Worm (Caenorhabditis elegans) whole organism, L2 larva: ENCODE results near the gene lin-14.

Source experiments
- C34F6.9 ChIP-seq: fragments of 150-350 bp; optimal IDR thresholded peaks from 2 replicates; lab custom pipeline; 2014; ENCODE audit warnings: missing biosample characterization, missing genetic modification characterization
- F13H6.1 ChIP-seq: sonication (generic microtip); optimal IDR thresholded peaks from 2 replicates; lab custom pipeline; 2016; ENCODE audit warnings: missing genetic modification characterization, missing compliant biosample characterization
- Y55F3AM.14 ChIP-seq: fragments of 200-800 bp; sonication (Bioruptor generic); optimal IDR thresholded peaks from 2 replicates; lab custom pipeline; 2018; ENCODE audit warnings: mild to moderate bottlenecking, missing genetic modification characterization, missing compliant biosample characterization
- ZK546.5 ChIP-seq: sonication (generic microtip); optimal IDR thresholded peaks from 2 replicates; lab custom pipeline; 2017; ENCODE audit warnings: missing biosample characterization, missing genetic modification characterization
- alr-1 ChIP-seq: fragments of 150-350 bp; optimal IDR thresholded peaks from 2 replicates; lab custom pipeline; 2014; ENCODE audit warnings: missing biosample characterization, missing genetic modification characterization
- aly-2 ChIP-seq: fragments of 150-350 bp; optimal IDR thresholded peaks from 2 replicates; lab custom pipeline; 2014; ENCODE audit warnings: missing biosample characterization, missing genetic modification characterization
- ama-1 ChIP-seq: fragments of 150-350 bp; optimal IDR thresholded peaks from 2 replicates; lab custom pipeline; 2018; ENCODE audit warnings: inconsistent platforms
- blmp-1 ChIP-seq: sonication (generic microtip); optimal IDR thresholded peaks from 2 replicates; lab custom pipeline; 2017; ENCODE audit warnings: missing genetic modification characterization, mild to moderate bottlenecking, missing compliant biosample characterization, antibody characterized with exemption, moderate library complexity; ENCODE audit not compliant: insufficient read depth
- crh-2 ChIP-seq: sonication (generic microtip); optimal IDR thresholded peaks from 2 replicates; lab custom pipeline; 2017; ENCODE audit warnings: missing biosample characterization, missing genetic modification characterization
- egl-27 ChIP-seq: sonication (generic microtip); optimal IDR thresholded peaks from 3 replicates; lab custom pipeline; 2017; ENCODE audit warnings: missing biosample characterization, missing genetic modification reagents, missing genetic modification characterization
- elt-1 ChIP-seq: fragments of 150-350 bp; optimal IDR thresholded peaks from 2 replicates; lab custom pipeline; 2014; ENCODE audit warnings: missing biosample characterization, missing genetic modification characterization
- elt-3 ChIP-seq: sonication (generic microtip); optimal IDR thresholded peaks from 2 replicates; lab custom pipeline; 2017; ENCODE audit warnings: missing biosample characterization, missing genetic modification characterization
- fos-1 ChIP-seq: fragments of 150-350 bp; optimal IDR thresholded peaks from 2 replicates; lab custom pipeline; 2014; ENCODE audit warnings: missing biosample characterization, missing genetic modification characterization
- lin-11 ChIP-seq: fragments of 150-350 bp; sonication (generic microtip); optimal IDR thresholded peaks from 2 replicates; lab custom pipeline; 2014; ENCODE audit warnings: missing biosample characterization, missing genetic modification characterization, inconsistent platforms, mixed read lengths
- lin-39 ChIP-seq: fragments of 150-350 bp; optimal IDR thresholded peaks from 2 replicates; lab custom pipeline; 2014; ENCODE audit warnings: missing biosample characterization, missing genetic modification reagents, missing genetic modification characterization
- lsy-2 ChIP-seq, 2 experiments: fragments of 150-350 bp in 1 of 2; sonication (generic microtip) in 1 of 2; optimal IDR thresholded peaks; 2 replicates each; lab custom pipeline; 2014 to 2017; ENCODE audit warnings: missing biosample characterization in 2 of 2, missing genetic modification characterization in 2 of 2
- nhr-129 ChIP-seq: fragments of 150-350 bp; optimal IDR thresholded peaks from 2 replicates; lab custom pipeline; 2014; ENCODE audit warnings: missing biosample characterization, missing genetic modification characterization
- nhr-21 ChIP-seq: fragments of 150-350 bp; optimal IDR thresholded peaks from 2 replicates; lab custom pipeline; 2014; ENCODE audit warnings: missing biosample characterization, missing genetic modification characterization
- nhr-23 ChIP-seq: fragments of 150-350 bp; optimal IDR thresholded peaks from 2 replicates; lab custom pipeline; 2014; ENCODE audit warnings: missing biosample characterization, missing genetic modification reagents, missing genetic modification characterization
- nhr-237 ChIP-seq: fragments of 150-350 bp; optimal IDR thresholded peaks from 2 replicates; lab custom pipeline; 2014; ENCODE audit warnings: missing biosample characterization, missing genetic modification characterization
- nhr-25 ChIP-seq: fragments of 150-350 bp; sonication (generic microtip); optimal IDR thresholded peaks from 3 replicates; lab custom pipeline; 2014; ENCODE audit warnings: missing biosample characterization, missing genetic modification characterization
- nhr-6 ChIP-seq: fragments of 150-350 bp; optimal IDR thresholded peaks from 2 replicates; lab custom pipeline; 2014; ENCODE audit warnings: missing biosample characterization, missing genetic modification characterization
- nhr-77 ChIP-seq: fragments of 150-350 bp; optimal IDR thresholded peaks from 2 replicates; lab custom pipeline; 2014; ENCODE audit warnings: missing biosample characterization, missing genetic modification characterization
- peb-1 ChIP-seq: fragments of 150-350 bp; optimal IDR thresholded peaks from 2 replicates; lab custom pipeline; 2014; ENCODE audit warnings: missing biosample characterization, missing genetic modification characterization
- sem-4 ChIP-seq: fragments of 150-350 bp; optimal IDR thresholded peaks from 2 replicates; lab custom pipeline; 2014; ENCODE audit warnings: missing biosample characterization, missing genetic modification reagents, missing genetic modification characterization
- sma-3 ChIP-seq: sonication (generic microtip); optimal IDR thresholded peaks from 2 replicates; lab custom pipeline; 2016; ENCODE audit warnings: missing genetic modification reagents, missing genetic modification characterization, missing compliant biosample characterization
- sma-9 ChIP-seq, 2 experiments: fragments of 150-350 bp in 1 of 2; sonication (generic microtip) in 1 of 2; optimal IDR thresholded peaks; 2 replicates each; lab custom pipeline; 2014 to 2016; ENCODE audit warnings: missing genetic modification characterization in 2 of 2, mild to moderate bottlenecking in 1 of 2, missing biosample characterization in 1 of 2, missing compliant biosample characterization in 1 of 2, missing genetic modification reagents in 1 of 2, moderate library complexity in 1 of 2
- snpc-4 ChIP-seq: fragments of 150-350 bp; optimal IDR thresholded peaks from 2 replicates; lab custom pipeline; 2014; ENCODE audit warnings: missing biosample characterization, missing genetic modification characterization
- unc-55 ChIP-seq: fragments of 150-350 bp; sonication (generic microtip); optimal IDR thresholded peaks from 3 replicates; lab custom pipeline; 2014; ENCODE audit warnings: missing biosample characterization, missing genetic modification reagents, missing genetic modification characterization
- zag-1 ChIP-seq: fragments of 150-350 bp; optimal IDR thresholded peaks from 2 replicates; lab custom pipeline; 2014; ENCODE audit warnings: missing biosample characterization, missing genetic modification characterization
- ztf-1 ChIP-seq: fragments of 200-800 bp; sonication (Bioruptor generic); conservative IDR thresholded peaks from 2 replicates; pipeline ENCODE4 v1.3.6; 2022; ENCODE audit warnings: missing genetic modification characterization, missing compliant biosample characterization
- ztf-11 ChIP-seq: sonication (generic microtip); optimal IDR thresholded peaks from 2 replicates; lab custom pipeline; 2017; ENCODE audit warnings: missing biosample characterization, missing genetic modification characterization
- ztf-4 ChIP-seq: fragments of 150-350 bp; optimal IDR thresholded peaks from 2 replicates; lab custom pipeline; 2014; ENCODE audit warnings: missing biosample characterization, missing genetic modification characterization

lin-14 gene

DNA sequence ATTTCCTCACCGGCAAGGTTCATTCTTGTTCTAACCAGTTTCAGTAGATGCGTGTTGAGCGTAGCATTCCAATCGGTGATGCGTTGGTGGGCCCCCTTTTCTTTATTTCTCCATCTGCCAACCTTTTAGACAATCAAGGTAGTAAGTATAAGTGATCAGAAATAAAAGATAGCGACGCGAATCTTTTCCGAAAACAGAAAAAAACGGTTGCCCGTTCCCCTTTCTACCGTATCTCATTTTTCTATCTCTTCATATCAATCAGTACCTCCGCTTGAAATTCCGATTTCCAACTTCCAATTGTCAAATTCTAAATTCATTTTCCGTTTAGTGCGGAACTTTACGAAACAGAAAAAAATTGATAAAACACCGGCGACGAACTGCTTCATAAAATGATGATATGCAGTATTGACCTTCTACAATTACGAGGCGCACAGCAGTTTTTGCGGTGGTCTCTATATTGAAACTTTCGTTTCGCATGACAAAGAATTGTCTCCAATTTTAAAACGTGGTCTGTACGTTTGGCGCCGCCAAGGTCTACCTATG lies 14.0 kb downstream of the lin-14 start:
- TF ChIP-seq fos-1 (tag; lab: Kevin White, UChicago) (peak; percentile 32), Y55F3AM.14 (GFP tag; lab: Kevin White, UChicago) (no peak), nhr-21 (tag; lab: Kevin White, UChicago) (no peak), nhr-25 (tag; lab: Kevin White, UChicago) (peak; percentile 20), nhr-129 (tag; lab: Kevin White, UChicago) (no peak), egl-27 (tag; lab: Kevin White, UChicago) (peak; percentile 19)

- TF ChIP-seq F13H6.1 (no peak), nhr-21 (tag; lab: Kevin White, UChicago) (no peak), unc-55 (GFP tag; lab: Kevin White, UChicago) (no peak), nhr-25 (tag; lab: Kevin White, UChicago) (no peak), lin-39 (tag; lab: Kevin White, UChicago) (no peak), alr-1 (tag; lab: Kevin White, UChicago) (no peak)
Observed at ce11 chrX:11480032-11480431, 14.7 kb downstream of the lin-14 start.

- no peak for TF ChIP-seq Y55F3AM.14 (GFP tag; lab: Kevin White, UChicago)
- TF ChIP-seq nhr-129 (tag; lab: Kevin White, UChicago): peak; percentile 1
- no peak for TF ChIP-seq aly-2 (tag; lab: Kevin White, UChicago)
- peak; percentile 44 for TF ChIP-seq ama-1 (lab: Kevin White, UChicago)
- peak; percentile 6 for TF ChIP-seq C34F6.9
- TF ChIP-seq nhr-23 (tag; lab: Kevin White, UChicago): no peak
- TF ChIP-seq crh-2 (tag; lab: Kevin White, UChicago): peak; percentile 33
- no peak for TF ChIP-seq sma-3
- no peak for TF ChIP-seq lin-39 (tag; lab: Kevin White, UChicago)
- TF ChIP-seq zag-1: no peak
- TF ChIP-seq F13H6.1: peak; percentile 4
- no peak for TF ChIP-seq peb-1 (tag; lab: Kevin White, UChicago)
- peak; percentile 87 for TF ChIP-seq fos-1 (tag; lab: Kevin White, UChicago)
- TF ChIP-seq lsy-2 (tag; optimal IDR thresholded peaks at IDR 0.05; lab: Kevin White, UChicago): no peak
- no peak for TF ChIP-seq nhr-77 (tag; lab: Kevin White, UChicago)
- no peak for TF ChIP-seq ZK546.5 (tag; lab: Kevin White, UChicago)
- peak; percentile 21 for TF ChIP-seq ztf-4 (tag; lab: Kevin White, UChicago)
- TF ChIP-seq ztf-11 (tag; lab: Kevin White, UChicago): no peak
- no peak for TF ChIP-seq elt-1
- no peak for TF ChIP-seq blmp-1 (tag; lab: Kevin White, UChicago)
Observed at ce11 chrX:11480990-11481824, 15.8 kb downstream of the lin-14 start.

DNA sequence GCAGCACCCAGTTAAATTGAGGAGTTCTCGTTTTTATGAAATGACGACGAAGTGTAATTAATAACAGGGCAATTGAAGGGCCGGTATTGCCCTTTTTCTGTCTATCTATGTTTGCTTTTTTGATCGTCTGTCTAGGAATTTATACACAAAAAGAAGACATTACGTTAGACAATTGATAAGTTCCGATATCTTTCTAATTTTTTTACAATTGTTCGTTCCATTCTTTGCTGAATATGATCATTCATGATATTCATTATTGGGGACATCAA lies 16.4 kb downstream of the lin-14 start:
- TF ChIP-seq nhr-25 (tag; lab: Kevin White, UChicago) (peak; percentile 7), sma-9 (GFP tag; optimal IDR thresholded peaks at IDR 0.05; lab: Kevin White, UChicago) (peak; percentile 76), sma-9 (tag; optimal IDR thresholded peaks at IDR 0.05; lab: Kevin White, UChicago) (no peak), fos-1 (tag; lab: Kevin White, UChicago) (peak; percentile 17), unc-55 (GFP tag; lab: Kevin White, UChicago) (no peak), egl-27 (tag; lab: Kevin White, UChicago) (no peak), lin-11 (tag; lab: Kevin White, UChicago) (no peak), blmp-1 (tag; lab: Kevin White, UChicago) (peak; percentile 36)

ce11 chrX:11482134-11482533 lies 16.8 kb downstream of the lin-14 start:
- no peak for TF ChIP-seq nhr-6 (tag; lab: Kevin White, UChicago)
- TF ChIP-seq elt-3 (tag; lab: Kevin White, UChicago): no peak
- TF ChIP-seq nhr-21 (tag; lab: Kevin White, UChicago): peak; percentile 37
- TF ChIP-seq unc-55 (GFP tag; lab: Kevin White, UChicago): no peak
- TF ChIP-seq sem-4 (tag; lab: Kevin White, UChicago): peak; percentile 52
- no peak for TF ChIP-seq lin-39 (tag; lab: Kevin White, UChicago)
- no peak for TF ChIP-seq ztf-1 (GFP tag; lab: Robert Waterston, UW)
- no peak for TF ChIP-seq nhr-237
- TF ChIP-seq crh-2 (tag; lab: Kevin White, UChicago): no peak
- TF ChIP-seq snpc-4 (tag; lab: Kevin White, UChicago): no peak
- TF ChIP-seq, all 48 proteins: peak for 2
